Fruit fly (Drosophila melanogaster) whole organism, embryonic: Measurements from ENCODE around the gene CG17359.
A peak's percentile ranks its signal among the peaks of the same experiment; 100 is the strongest.

Source experiments
- Ada2b ChIP-seq: fragments of 200-800 bp; sonication (Bioruptor generic); IDR thresholded peaks from 2 replicates; pipeline ENCODE4 v1.3.6; 2022; ENCODE audit warnings: missing biosample characterization, missing genetic modification characterization
- Adf1 ChIP-seq: fragments of 200-800 bp; sonication (Bioruptor generic); IDR thresholded peaks from 2 replicates; pipeline ENCODE4 v1.3.6; 2022; ENCODE audit warnings: missing biosample characterization, missing genetic modification characterization
- Atf6 ChIP-seq: fragments of 200-800 bp; sonication (Bioruptor generic); IDR thresholded peaks from 2 replicates; pipeline ENCODE4 v1.3.6; 2022; ENCODE audit warnings: missing biosample characterization, missing genetic modification characterization
- Bdp1 ChIP-seq: fragments of 200-800 bp; sonication (Bioruptor generic); optimal IDR thresholded peaks from 3 replicates; lab custom pipeline; 2016; ENCODE audit warnings: missing biosample characterization, missing genetic modification characterization
- C15 ChIP-seq: fragments of 200-800 bp; sonication (Bioruptor generic); IDR thresholded peaks from 3 replicates; pipeline ENCODE4 v1.3.6; 2022; ENCODE audit warnings: missing biosample characterization, missing genetic modification characterization
- CG10366 ChIP-seq: fragments of 200-800 bp; sonication (Bioruptor generic); IDR thresholded peaks from 2 replicates; pipeline ENCODE4 v1.3.6; 2022; ENCODE audit warnings: missing biosample characterization, missing genetic modification characterization
- CG10959 ChIP-seq: fragments of 200-800 bp; sonication (Bioruptor generic); IDR thresholded peaks from 2 replicates; pipeline ENCODE4 v1.3.6; 2022; ENCODE audit warnings: missing biosample characterization, missing genetic modification characterization
- CG11456 ChIP-seq: fragments of 200-800 bp; sonication (Bioruptor generic); IDR thresholded peaks from 3 replicates; pipeline ENCODE4 v1.3.6; 2022; ENCODE audit warnings: missing biosample characterization, missing genetic modification characterization
- CG12391 ChIP-seq: fragments of 200-800 bp; sonication (Bioruptor generic); optimal IDR thresholded peaks from 3 replicates; lab custom pipeline; 2018; ENCODE audit warnings: missing biosample characterization, mild to moderate bottlenecking, missing genetic modification characterization, moderate library complexity
- CG12769 ChIP-seq: fragments of 200-800 bp; sonication (Bioruptor generic); optimal IDR thresholded peaks from 2 replicates; lab custom pipeline; 2019; ENCODE audit warnings: missing biosample characterization, mild to moderate bottlenecking, missing genetic modification characterization, moderate library complexity
- CG13894 ChIP-seq: fragments of 200-800 bp; sonication (Bioruptor generic); optimal IDR thresholded peaks from 3 replicates; lab custom pipeline; 2018; ENCODE audit warnings: missing biosample characterization, mild to moderate bottlenecking, missing genetic modification characterization, moderate library complexity
- CG1529 ChIP-seq: fragments of 200-800 bp; sonication (Bioruptor generic); optimal IDR thresholded peaks from 3 replicates; lab custom pipeline; 2018; ENCODE audit warnings: missing biosample characterization, missing genetic modification characterization
- CG17612 ChIP-seq: fragments of 200-800 bp; sonication (Bioruptor generic); IDR thresholded peaks from 2 replicates; pipeline ENCODE4 v1.3.6; 2022; ENCODE audit warnings: missing biosample characterization, missing genetic modification characterization
- CG17829 ChIP-seq: fragments of 200-800 bp; optimal IDR thresholded peaks from 2 replicates; lab custom pipeline; 2019; ENCODE audit warnings: missing biosample characterization, mild to moderate bottlenecking, missing genetic modification characterization, moderate library complexity
- CG32767 ChIP-seq: fragments of 200-800 bp; sonication (Bioruptor generic); IDR thresholded peaks from 2 replicates; pipeline ENCODE4 v1.3.6; 2022; ENCODE audit warnings: missing biosample characterization, missing genetic modification characterization
- CG43689 ChIP-seq: fragments of 200-800 bp; sonication (Bioruptor generic); IDR thresholded peaks from 2 replicates; pipeline ENCODE4 v1.3.6; 2022; ENCODE audit warnings: missing biosample characterization, missing genetic modification characterization
- CG6654 ChIP-seq: fragments of 200-800 bp; sonication (Bioruptor generic); optimal IDR thresholded peaks from 2 replicates; lab custom pipeline; 2017; ENCODE audit warnings: missing biosample characterization, mild to moderate bottlenecking, missing genetic modification characterization
- CG6791 ChIP-seq: fragments of 200-800 bp; sonication (Bioruptor generic); IDR thresholded peaks from 3 replicates; pipeline ENCODE4 v1.3.6; 2022; ENCODE audit warnings: missing biosample characterization, missing genetic modification characterization; ENCODE audit not compliant: partially characterized antibody
- CoRest ChIP-seq: fragments of 200-800 bp; sonication (Bioruptor generic); optimal IDR thresholded peaks from 3 replicates; lab custom pipeline; 2018; ENCODE audit warnings: missing biosample characterization, mild to moderate bottlenecking, missing genetic modification characterization, moderate library complexity
- D19B ChIP-seq: fragments of 200-800 bp; sonication (Bioruptor generic); optimal IDR thresholded peaks from 2 replicates; lab custom pipeline; 2017; ENCODE audit warnings: missing biosample characterization, mild to moderate bottlenecking, missing genetic modification characterization
- Dp ChIP-seq: fragments of 200-800 bp; sonication (Bioruptor generic); optimal IDR thresholded peaks from 2 replicates; lab custom pipeline; 2018; ENCODE audit warnings: missing biosample characterization, mild to moderate bottlenecking, missing genetic modification characterization, moderate library complexity
- Ets97D ChIP-seq: fragments of 200-800 bp; sonication (Bioruptor generic); optimal IDR thresholded peaks from 3 replicates; lab custom pipeline; 2016; ENCODE audit warnings: missing biosample characterization, missing genetic modification characterization
- HLH54F ChIP-seq: fragments of 200-800 bp; sonication (Bioruptor generic); optimal IDR thresholded peaks from 3 replicates; lab custom pipeline; 2016; ENCODE audit warnings: missing biosample characterization, missing genetic modification characterization
- Hmr ChIP-seq: fragments of 200-800 bp; sonication (Bioruptor generic); optimal IDR thresholded peaks from 3 replicates; lab custom pipeline; 2017; ENCODE audit warnings: mild to moderate bottlenecking, missing biosample characterization, missing genetic modification reagents, missing genetic modification characterization
- Hr51 ChIP-seq, 2 experiments: fragments of 200-800 bp; sonication (Bioruptor generic); optimal IDR thresholded peaks; 2 replicates in 1 of 2; 3 replicates in 1 of 2; lab custom pipeline; 2016 to 2018; ENCODE audit warnings: missing biosample characterization in 2 of 2, missing genetic modification characterization in 2 of 2, mild to moderate bottlenecking in 1 of 2, moderate library complexity in 1 of 2
- Lhr ChIP-seq: fragments of 200-800 bp; sonication (Bioruptor generic); optimal IDR thresholded peaks from 3 replicates; lab custom pipeline; 2017; ENCODE audit warnings: mild to moderate bottlenecking, missing biosample characterization, missing genetic modification reagents, missing genetic modification characterization
- Lim3 ChIP-seq: fragments of 200-800 bp; sonication (Bioruptor generic); IDR thresholded peaks from 2 replicates; pipeline ENCODE4 v1.3.6; 2022; ENCODE audit warnings: missing biosample characterization, missing genetic modification characterization
- Lpt ChIP-seq: fragments of >200 bp; optimal IDR thresholded peaks from 2 replicates; lab custom pipeline; 2018; ENCODE audit warnings: missing biosample characterization, missing genetic modification characterization
- MTF-1 ChIP-seq: fragments of 200-800 bp; sonication (Bioruptor generic); optimal IDR thresholded peaks from 2 replicates; lab custom pipeline; 2018; ENCODE audit warnings: missing biosample characterization, mild to moderate bottlenecking, missing genetic modification characterization, borderline replicate concordance
- Pdp1 ChIP-seq, 2 experiments: fragments of 200-800 bp; sonication (Bioruptor generic); optimal IDR thresholded peaks; 3 replicates each; lab custom pipeline; 2016; ENCODE audit warnings: missing biosample characterization in 2 of 2, missing genetic modification characterization in 2 of 2, mild to moderate bottlenecking in 1 of 2, moderate library complexity in 1 of 2
- Ptx1 ChIP-seq: fragments of 200-800 bp; sonication (Bioruptor generic); IDR thresholded peaks from 2 replicates; pipeline ENCODE4 v1.3.6; 2022; ENCODE audit warnings: missing biosample characterization, missing genetic modification characterization
- ase ChIP-seq: fragments of 200-800 bp; sonication (Bioruptor generic); IDR thresholded peaks from 3 replicates; pipeline ENCODE4 v1.3.6; 2022; ENCODE audit warnings: missing biosample characterization, missing genetic modification characterization
- bbx ChIP-seq: fragments of 200-800 bp; sonication (Bioruptor generic); IDR thresholded peaks from 2 replicates; pipeline ENCODE4 v1.3.6; 2022; ENCODE audit warnings: missing biosample characterization, missing genetic modification characterization; ENCODE audit not compliant: partially characterized antibody
- cas ChIP-seq: fragments of 200-800 bp; sonication (Bioruptor generic); IDR thresholded peaks from 2 replicates; pipeline ENCODE4 v1.3.6; 2022; ENCODE audit warnings: missing biosample characterization, missing genetic modification characterization
- ci ChIP-seq: fragments of 200-800 bp; sonication (Bioruptor generic); IDR thresholded peaks from 3 replicates; pipeline ENCODE4 v1.3.6; 2022; ENCODE audit warnings: missing biosample characterization, missing genetic modification characterization
- crp ChIP-seq, 2 experiments: fragments of 200-800 bp; sonication (Bioruptor generic); optimal IDR thresholded peaks; 2 replicates in 1 of 2; 3 replicates in 1 of 2; lab custom pipeline; 2017; ENCODE audit warnings: missing biosample characterization in 2 of 2, missing genetic modification characterization in 2 of 2, mild to moderate bottlenecking in 1 of 2, moderate library complexity in 1 of 2
- dan ChIP-seq: fragments of 200-800 bp; sonication (Bioruptor generic); IDR thresholded peaks from 2 replicates; pipeline ENCODE4 v1.3.6; 2022; ENCODE audit warnings: missing biosample characterization, missing genetic modification characterization
- ems ChIP-seq: fragments of 200-800 bp; sonication (Bioruptor generic); optimal IDR thresholded peaks from 3 replicates; lab custom pipeline; 2016; ENCODE audit warnings: missing biosample characterization, missing genetic modification characterization
- esg ChIP-seq: fragments of 200-800 bp; sonication (Bioruptor generic); conservative IDR thresholded peaks from 2 replicates; pipeline ENCODE4 v1.3.6; 2022; ENCODE audit warnings: missing biosample characterization, missing genetic modification characterization
- exex ChIP-seq: fragments of 200-800 bp; sonication (Bioruptor generic); optimal IDR thresholded peaks from 4 replicates; lab custom pipeline; 2018; ENCODE audit warnings: missing biosample characterization, mild to moderate bottlenecking, missing genetic modification characterization, moderate library complexity
- fd3F ChIP-seq: fragments of 200-800 bp; sonication (Bioruptor generic); optimal IDR thresholded peaks from 2 replicates; lab custom pipeline; 2018; ENCODE audit warnings: missing biosample characterization, mild to moderate bottlenecking, missing genetic modification characterization, moderate library complexity
- hbn ChIP-seq: fragments of 200-800 bp; sonication (Bioruptor generic); IDR thresholded peaks from 2 replicates; pipeline ENCODE4 v1.3.6; 2022; ENCODE audit warnings: missing biosample characterization, missing genetic modification characterization; ENCODE audit not compliant: partially characterized antibody
- lilli ChIP-seq: fragments of 200-800 bp; sonication (Bioruptor generic); optimal IDR thresholded peaks from 3 replicates; lab custom pipeline; 2016; ENCODE audit warnings: missing biosample characterization, missing genetic modification characterization
- lola ChIP-seq, 3 experiments: fragments of >200 bp in 2 of 3; fragments of 200-800 bp in 1 of 3; sonication (Bioruptor generic) in 1 of 3; optimal IDR thresholded peaks; 2 replicates each; lab custom pipeline; 2017 to 2019; ENCODE audit warnings: missing biosample characterization in 3 of 3, missing genetic modification characterization in 3 of 3, mild to moderate bottlenecking in 1 of 3, moderate library complexity in 1 of 3
- org-1 ChIP-seq: fragments of 200-800 bp; sonication (Bioruptor generic); optimal IDR thresholded peaks from 2 replicates; lab custom pipeline; 2017; ENCODE audit warnings: missing biosample characterization, missing genetic modification characterization
- salm ChIP-seq: fragments of 200-800 bp; sonication (Bioruptor generic); optimal IDR thresholded peaks from 2 replicates; lab custom pipeline; 2018; ENCODE audit warnings: missing biosample characterization, mild to moderate bottlenecking, missing genetic modification characterization
- sd ChIP-seq: fragments of 200-800 bp; sonication (Bioruptor generic); optimal IDR thresholded peaks from 3 replicates; lab custom pipeline; 2018; ENCODE audit warnings: missing biosample characterization, mild to moderate bottlenecking, missing genetic modification characterization, moderate library complexity
- sim ChIP-seq: fragments of 200-800 bp; sonication (Bioruptor generic); IDR thresholded peaks from 2 replicates; pipeline ENCODE4 v1.3.6; 2022; ENCODE audit warnings: missing biosample characterization, missing genetic modification characterization
- wdn ChIP-seq: fragments of 200-800 bp; sonication (Bioruptor generic); IDR thresholded peaks from 2 replicates; pipeline ENCODE4 v1.3.6; 2022; ENCODE audit warnings: missing biosample characterization, missing genetic modification characterization
- wor ChIP-seq: fragments of 200-800 bp; sonication (Bioruptor generic); IDR thresholded peaks from 2 replicates; pipeline ENCODE4 v1.3.6; 2022; ENCODE audit warnings: missing biosample characterization, missing genetic modification characterization

Gene CG17359

DNA sequence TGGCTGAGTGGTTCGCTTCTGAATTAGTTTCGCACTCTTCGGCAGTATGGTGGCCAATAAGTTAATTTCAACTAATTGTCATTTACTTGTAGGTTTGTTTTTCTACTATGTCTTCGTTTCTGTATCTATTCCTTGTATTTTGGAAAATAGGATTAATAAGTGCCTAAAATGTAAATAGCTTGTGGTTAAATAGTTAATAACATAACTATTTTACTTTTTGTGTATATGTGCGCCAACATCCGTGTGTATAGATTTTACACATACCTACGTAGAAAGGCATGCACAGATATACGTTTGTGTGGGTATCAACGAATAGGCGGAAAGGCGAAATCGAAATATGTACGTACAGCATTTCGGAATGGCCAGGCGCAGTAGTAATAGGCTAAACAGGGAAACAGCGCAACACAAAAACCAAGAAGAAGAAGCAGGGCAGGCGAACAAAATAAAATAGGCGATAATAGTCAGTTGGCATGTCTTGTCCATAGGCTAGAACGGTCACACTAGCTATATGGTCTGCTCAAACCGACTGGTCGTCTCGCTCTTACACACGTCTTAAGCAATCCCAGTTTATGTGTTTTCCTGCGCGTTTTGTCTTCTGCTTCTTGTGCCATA is 3.6 kb upstream of the CG17359 start (continued):
- peak; percentile 74 for TF ChIP-seq CG32767 (GFP tag; lab: Robert Waterston, UW)
- TF ChIP-seq Adf1 (GFP tag; lab: Robert Waterston, UW) = no peak
- TF ChIP-seq CG17829 = peak; percentile 13
- peak; percentile 51 for TF ChIP-seq CG13894 (tag; lab: Kevin White, UChicago)
- TF ChIP-seq wor (GFP tag; lab: Robert Waterston, UW) = no peak
- TF ChIP-seq cas (GFP tag; lab: Robert Waterston, UW) = no peak
- no peak for TF ChIP-seq hbn (GFP tag; lab: Robert Waterston, UW)
- TF ChIP-seq Ets97D (GFP tag; lab: Kevin White, UChicago) = peak; percentile 49
- TF ChIP-seq bbx (GFP tag; lab: Robert Waterston, UW) = 0 out of 2 replicates have a peak, but pooled peaks have one; percentile 26
- TF ChIP-seq CG12391 (tag; lab: Kevin White, UChicago) = no peak
- no peak for TF ChIP-seq Hmr (GFP tag; lab: Kevin White, UChicago)
- TF ChIP-seq CG6654 (GFP tag; lab: Kevin White, UChicago) = no peak
- no peak for TF ChIP-seq lola (GFP tag; optimal IDR thresholded peaks at IDR 0.05; lab: Kevin White, UChicago)
- TF ChIP-seq sd (tag; lab: Kevin White, UChicago) = peak; percentile 89
- TF ChIP-seq D19B (GFP tag; lab: Kevin White, UChicago) = no peak
- no peak for TF ChIP-seq sim (GFP tag; lab: Robert Waterston, UW)
- no peak for TF ChIP-seq ems (GFP tag; lab: Kevin White, UChicago)
- no peak for TF ChIP-seq CG11456 (GFP tag; lab: Robert Waterston, UW)
- no peak for TF ChIP-seq salm
- TF ChIP-seq lilli (GFP tag; lab: Kevin White, UChicago) = no peak
- 0 out of 3 replicates have a peak, but pooled peaks have one; percentile 42 for TF ChIP-seq ci (GFP tag; lab: Robert Waterston, UW)
- no peak for TF ChIP-seq HLH54F (GFP tag; lab: Kevin White, UChicago)
- TF ChIP-seq ase = no peak
- no peak for TF ChIP-seq CG43689 (GFP tag; lab: Robert Waterston, UW)
- peak; percentile 2 for TF ChIP-seq Lhr
- no peak for TF ChIP-seq CG10959
- TF ChIP-seq Hr51 (GFP tag; optimal IDR thresholded peaks at IDR 0.05; lab: Kevin White, UChicago) = peak in 1 of 2 experiments; percentile 13
- no peak for TF ChIP-seq Lpt (GFP tag; lab: Kevin White, UChicago)
- TF ChIP-seq fd3F (GFP tag; lab: Kevin White, UChicago) = no peak
- no peak for TF ChIP-seq Ptx1 (GFP tag; lab: Robert Waterston, UW)
- TF ChIP-seq exex (tag; lab: Kevin White, UChicago) = peak; percentile 50
- no peak for TF ChIP-seq Dp (GFP tag; lab: Kevin White, UChicago)
- TF ChIP-seq Lim3 (GFP tag; lab: Robert Waterston, UW) = no peak
- no peak for TF ChIP-seq CoRest
- TF ChIP-seq CG1529 (GFP tag; lab: Kevin White, UChicago) = no peak
- TF ChIP-seq Bdp1 = no peak
- no peak for TF ChIP-seq wdn (GFP tag; lab: Robert Waterston, UW)
- no peak for TF ChIP-seq MTF-1 (GFP tag; lab: Kevin White, UChicago)
- TF ChIP-seq C15 (GFP tag; lab: Robert Waterston, UW) = no peak
- no peak for TF ChIP-seq Atf6 (GFP tag; lab: Robert Waterston, UW)
- no peak for TF ChIP-seq esg (GFP tag; lab: Robert Waterston, UW)
- TF ChIP-seq crp (GFP tag; optimal IDR thresholded peaks at IDR 0.05; lab: Kevin White, UChicago) = no peak
- no peak for TF ChIP-seq dan (GFP tag; lab: Robert Waterston, UW)
- no peak for TF ChIP-seq CG17612 (GFP tag; lab: Robert Waterston, UW)
- TF ChIP-seq org-1 (GFP tag; lab: Kevin White, UChicago) = no peak
- no peak for TF ChIP-seq CG6791
- TF ChIP-seq CG12769 = peak; percentile 59
- no peak for TF ChIP-seq CG10366 (GFP tag; lab: Robert Waterston, UW)
- TF ChIP-seq Pdp1 (GFP tag; optimal IDR thresholded peaks at IDR 0.05; lab: Kevin White, UChicago) = peak in 1 of 2 experiments; percentile 42
- no peak for TF ChIP-seq Ada2b (GFP tag; lab: Robert Waterston, UW)
